Worm (Caenorhabditis elegans) whole organism, L4 larva: ENCODE measurements around the gene pho-1.

Experiments
- D1046.2 ChIP-seq: fragments of 200-800 bp; sonication (Bioruptor generic); IDR thresholded peaks from 2 replicates; pipeline ENCODE4 v1.3.6; 2022; ENCODE audit warnings: missing genetic modification characterization, missing compliant biosample characterization
- F10B5.3 ChIP-seq: sonication (generic microtip); optimal IDR thresholded peaks from 2 replicates; lab custom pipeline; 2016; ENCODE audit warnings: mild to moderate bottlenecking, missing genetic modification characterization, missing compliant biosample characterization
- F26F4.8 ChIP-seq: fragments of 200-800 bp; sonication (Bioruptor generic); conservative IDR thresholded peaks from 2 replicates; pipeline ENCODE4 v1.3.6; 2022; ENCODE audit warnings: missing genetic modification characterization, missing compliant biosample characterization
- F44E2.7 ChIP-seq: fragments of 200-800 bp; sonication (Bioruptor generic); IDR thresholded peaks from 2 replicates; pipeline ENCODE4 v2.1.2; 2022; ENCODE audit warnings: missing genetic modification characterization, missing compliant biosample characterization
- T26A8.4 ChIP-seq: fragments of 200-800 bp; sonication (Bioruptor generic); IDR thresholded peaks from 2 replicates; pipeline ENCODE4 v1.3.6; 2022; ENCODE audit warnings: missing genetic modification characterization, missing compliant biosample characterization
- Y105C5A.15 ChIP-seq: fragments of 200-800 bp; sonication (Bioruptor generic); IDR thresholded peaks from 2 replicates; pipeline ENCODE4 v1.3.6; 2022; ENCODE audit warnings: missing genetic modification characterization, missing compliant biosample characterization
- Y48G9A.11 ChIP-seq: fragments of 200-800 bp; sonication (Bioruptor generic); IDR thresholded peaks from 2 replicates; pipeline ENCODE4 v1.3.6; 2022; ENCODE audit warnings: missing genetic modification reagents, missing genetic modification characterization, missing compliant biosample characterization
- Y75B8A.6 ChIP-seq: fragments of 200-800 bp; sonication (Bioruptor generic); IDR thresholded peaks from 2 replicates; pipeline ENCODE4 v1.3.6; 2022; ENCODE audit warnings: missing genetic modification reagents, missing genetic modification characterization, missing compliant biosample characterization
- ZK337.2 ChIP-seq: fragments of 200-800 bp; sonication (Bioruptor generic); IDR thresholded peaks from 2 replicates; pipeline ENCODE4 v1.3.6; 2022; ENCODE audit warnings: missing genetic modification reagents, missing genetic modification characterization, missing compliant biosample characterization
- aha-1 ChIP-seq: fragments of 150-350 bp; peaks from one replicate; lab custom pipeline; 2014; ENCODE audit warnings: missing biosample characterization, missing genetic modification characterization
- ceh-20 ChIP-seq: fragments of 200-800 bp; sonication (Bioruptor generic); IDR thresholded peaks from 2 replicates; pipeline ENCODE4 v1.3.6; 2022; ENCODE audit warnings: missing genetic modification reagents, missing genetic modification characterization, missing compliant biosample characterization
- ceh-28 ChIP-seq: fragments of 150-350 bp; optimal IDR thresholded peaks from 2 replicates; lab custom pipeline; 2014; ENCODE audit warnings: missing biosample characterization, missing genetic modification reagents, missing genetic modification characterization
- ceh-62 ChIP-seq: sonication (generic microtip); optimal IDR thresholded peaks from 2 replicates; lab custom pipeline; 2017; ENCODE audit warnings: missing biosample characterization, missing genetic modification characterization
- daf-12 ChIP-seq: fragments of 150-350 bp; optimal IDR thresholded peaks from 2 replicates; lab custom pipeline; 2014; ENCODE audit warnings: missing biosample characterization, missing genetic modification reagents, missing genetic modification characterization
- daf-16 ChIP-seq, 3 experiments: sonication (generic microtip); optimal IDR thresholded peaks; 2 replicates each; lab custom pipeline; 2016 to 2017; ENCODE audit warnings: missing genetic modification characterization in 3 of 3, missing genetic modification reagents in 3 of 3, mild to moderate bottlenecking in 2 of 3, missing compliant biosample characterization in 2 of 3, missing biosample characterization in 1 of 3, moderate library complexity in 1 of 3
- daf-19 ChIP-seq: fragments of 200-800 bp; sonication (Bioruptor generic); conservative IDR thresholded peaks from 2 replicates; pipeline ENCODE4 v1.3.6; 2022; ENCODE audit warnings: missing genetic modification characterization, missing compliant biosample characterization
- dve-1 ChIP-seq: sonication (generic microtip); optimal IDR thresholded peaks from 2 replicates; lab custom pipeline; 2017; ENCODE audit warnings: antibody characterized with exemption, mild to moderate bottlenecking, missing genetic modification characterization, missing compliant biosample characterization; ENCODE audit not compliant: insufficient read depth
- egl-43 ChIP-seq: fragments of 200-800 bp; sonication (Bioruptor generic); IDR thresholded peaks from 2 replicates; pipeline ENCODE4 v1.3.6; 2022; ENCODE audit warnings: missing genetic modification reagents, missing genetic modification characterization, missing compliant biosample characterization
- fkh-10 ChIP-seq: fragments of 150-350 bp; optimal IDR thresholded peaks from 2 replicates; lab custom pipeline; 2014; ENCODE audit warnings: missing biosample characterization, missing genetic modification reagents, missing genetic modification characterization
- hif-1 ChIP-seq, 2 experiments: sonication (generic microtip); optimal IDR thresholded peaks; 2 replicates each; lab custom pipeline; 2016 to 2017; ENCODE audit warnings: missing compliant biosample characterization in 2 of 2, missing genetic modification characterization in 2 of 2, missing genetic modification reagents in 2 of 2, missing genotype in 2 of 2, mild to moderate bottlenecking in 1 of 2
- hlh-11 ChIP-seq: fragments of 200-800 bp; sonication (Bioruptor generic); optimal IDR thresholded peaks from 2 replicates; lab custom pipeline; 2018; ENCODE audit warnings: mild to moderate bottlenecking, missing genetic modification characterization, missing compliant biosample characterization
- jun-1 ChIP-seq: fragments of 150-350 bp; optimal IDR thresholded peaks from 2 replicates; lab custom pipeline; 2014; ENCODE audit warnings: missing biosample characterization, missing genetic modification reagents, missing genetic modification characterization
- lim-7 ChIP-seq: fragments of 200-800 bp; sonication (Bioruptor generic); IDR thresholded peaks from 2 replicates; pipeline ENCODE4 v1.3.6; 2022; ENCODE audit warnings: missing genetic modification characterization, missing compliant biosample characterization
- lin-13 ChIP-seq: fragments of 150-350 bp; optimal IDR thresholded peaks from 2 replicates; lab custom pipeline; 2014; ENCODE audit warnings: missing biosample characterization, missing genetic modification reagents, missing genetic modification characterization
- lin-15B ChIP-seq: fragments of 150-350 bp; sonication (generic microtip); optimal IDR thresholded peaks from 3 replicates; lab custom pipeline; 2014; ENCODE audit warnings: missing biosample characterization, missing genetic modification characterization
- lin-29 ChIP-seq: fragments of 200-800 bp; sonication (Bioruptor generic); IDR thresholded peaks from 2 replicates; pipeline ENCODE4 v1.3.6; 2022; ENCODE audit warnings: missing genetic modification reagents, missing genetic modification characterization, missing compliant biosample characterization
- lin-39 ChIP-seq: fragments of 150-350 bp; optimal IDR thresholded peaks from 2 replicates; lab custom pipeline; 2014; ENCODE audit warnings: missing biosample characterization, missing genetic modification reagents, missing genetic modification characterization
- lsy-2 ChIP-seq, 2 experiments: fragments of 150-350 bp in 1 of 2; sonication (generic microtip) in 1 of 2; optimal IDR thresholded peaks; 2 replicates each; lab custom pipeline; 2014 to 2017; ENCODE audit warnings: missing biosample characterization in 2 of 2, missing genetic modification characterization in 2 of 2
- madf-5 ChIP-seq, 2 experiments: fragments of 200-800 bp; sonication (Bioruptor generic); IDR thresholded peaks; 2 replicates each; pipeline ENCODE4 v1.3.6; 2022; ENCODE audit warnings: missing compliant biosample characterization in 2 of 2, missing genetic modification characterization in 2 of 2
- madf-9 ChIP-seq: fragments of 200-800 bp; sonication (Bioruptor generic); conservative IDR thresholded peaks from 2 replicates; pipeline ENCODE4 v1.3.6; 2022; ENCODE audit warnings: missing genetic modification reagents, missing genetic modification characterization, missing compliant biosample characterization
- mdl-1 ChIP-seq, 2 experiments: fragments of 150-350 bp in 1 of 2; sonication (generic microtip) in 1 of 2; optimal IDR thresholded peaks; 2 replicates each; lab custom pipeline; 2014 to 2017; ENCODE audit warnings: missing biosample characterization in 2 of 2, missing genetic modification characterization in 2 of 2
- mep-1 ChIP-seq: fragments of 150-350 bp; sonication (generic microtip); optimal IDR thresholded peaks from 3 replicates; lab custom pipeline; 2014; ENCODE audit warnings: missing biosample characterization, missing genetic modification characterization
- mes-2 ChIP-seq: sonication (generic microtip); optimal IDR thresholded peaks from 2 replicates; lab custom pipeline; 2016; ENCODE audit warnings: missing genotype, mild to moderate bottlenecking, missing genetic modification characterization, missing compliant biosample characterization; ENCODE audit not compliant: poor library complexity, severe bottlenecking
- mxl-2 ChIP-seq: fragments of 200-800 bp; sonication (Bioruptor generic); conservative IDR thresholded peaks from 2 replicates; pipeline ENCODE4 v1.3.6; 2022; ENCODE audit warnings: missing genetic modification reagents, missing genetic modification characterization, missing compliant biosample characterization
- nhr-10 ChIP-seq: fragments of 150-350 bp; optimal IDR thresholded peaks from 2 replicates; lab custom pipeline; 2014; ENCODE audit warnings: missing biosample characterization, missing genetic modification characterization
- nhr-102 ChIP-seq: sonication (generic microtip); optimal IDR thresholded peaks from 2 replicates; lab custom pipeline; 2016; ENCODE audit warnings: mild to moderate bottlenecking, missing genetic modification characterization, moderate library complexity, missing compliant biosample characterization
- nhr-11 ChIP-seq: fragments of 150-350 bp; optimal IDR thresholded peaks from 2 replicates; lab custom pipeline; 2014; ENCODE audit warnings: missing biosample characterization, missing genetic modification characterization
- nhr-25 ChIP-seq: sonication (generic microtip); optimal IDR thresholded peaks from 2 replicates; lab custom pipeline; 2017; ENCODE audit warnings: missing genetic modification characterization, mild to moderate bottlenecking, missing compliant biosample characterization, antibody characterized with exemption, moderate library complexity, borderline replicate concordance; ENCODE audit not compliant: insufficient read depth
- nhr-28 ChIP-seq: fragments of 150-350 bp; optimal IDR thresholded peaks from 2 replicates; lab custom pipeline; 2014; ENCODE audit warnings: missing biosample characterization, missing genetic modification characterization
- nhr-41 ChIP-seq: fragments of 200-800 bp; sonication (Bioruptor generic); IDR thresholded peaks from 2 replicates; pipeline ENCODE4 v1.3.6; 2022; ENCODE audit warnings: missing genetic modification reagents, missing genetic modification characterization, missing compliant biosample characterization
- nhr-6 ChIP-seq: fragments of 150-350 bp; optimal IDR thresholded peaks from 2 replicates; lab custom pipeline; 2014; ENCODE audit warnings: missing biosample characterization, missing genetic modification characterization
- nhr-76 ChIP-seq: fragments of 150-350 bp; optimal IDR thresholded peaks from 2 replicates; lab custom pipeline; 2014; ENCODE audit warnings: missing biosample characterization, missing genetic modification characterization
- pha-4 ChIP-seq, 2 experiments: fragments of 150-350 bp in 1 of 2; fragments of 200-800 bp in 1 of 2; sonication (Bioruptor generic) in 1 of 2; IDR thresholded peaks in 1 of 2; optimal IDR thresholded peaks in 1 of 2; 2 replicates each; pipeline versions ENCODE4 v1.3.6 to Lab custom; 2014 to 2022; ENCODE audit warnings: missing genetic modification characterization in 2 of 2, missing genetic modification reagents in 2 of 2, missing biosample characterization in 1 of 2, missing compliant biosample characterization in 1 of 2
- php-3 ChIP-seq: fragments of 200-800 bp; sonication (Bioruptor generic); IDR thresholded peaks from 2 replicates; pipeline ENCODE4 v1.3.6; 2022; ENCODE audit warnings: missing genetic modification reagents, missing genetic modification characterization, missing compliant biosample characterization
- pqm-1 ChIP-seq: sonication (generic microtip); optimal IDR thresholded peaks from 2 replicates; lab custom pipeline; 2017; ENCODE audit warnings: missing biosample characterization, missing genetic modification characterization
- sdz-12 ChIP-seq: fragments of 200-800 bp; sonication (Bioruptor generic); optimal IDR thresholded peaks from 2 replicates; lab custom pipeline; 2018; ENCODE audit warnings: mild to moderate bottlenecking, missing genetic modification characterization, missing compliant biosample characterization
- skn-1 ChIP-seq: fragments of 150-350 bp; optimal IDR thresholded peaks from 2 replicates; lab custom pipeline; 2014; ENCODE audit warnings: missing biosample characterization, missing genetic modification characterization
- snpc-4 ChIP-seq: fragments of 150-350 bp; optimal IDR thresholded peaks from 2 replicates; lab custom pipeline; 2014; ENCODE audit warnings: missing biosample characterization, missing genetic modification characterization
- spr-1 ChIP-seq: sonication (generic microtip); optimal IDR thresholded peaks from 2 replicates; lab custom pipeline; 2016; ENCODE audit warnings: mild to moderate bottlenecking, missing genetic modification characterization, missing compliant biosample characterization
- unc-39 ChIP-seq: sonication (generic microtip); optimal IDR thresholded peaks from 2 replicates; lab custom pipeline; 2017; ENCODE audit warnings: missing biosample characterization, missing genetic modification characterization
- zfp-3 ChIP-seq: fragments of 200-800 bp; sonication (Bioruptor generic); conservative IDR thresholded peaks from 2 replicates; pipeline ENCODE4 v1.3.6; 2022; ENCODE audit warnings: missing genetic modification reagents, missing genetic modification characterization, missing compliant biosample characterization

The pho-1 gene

DNA sequence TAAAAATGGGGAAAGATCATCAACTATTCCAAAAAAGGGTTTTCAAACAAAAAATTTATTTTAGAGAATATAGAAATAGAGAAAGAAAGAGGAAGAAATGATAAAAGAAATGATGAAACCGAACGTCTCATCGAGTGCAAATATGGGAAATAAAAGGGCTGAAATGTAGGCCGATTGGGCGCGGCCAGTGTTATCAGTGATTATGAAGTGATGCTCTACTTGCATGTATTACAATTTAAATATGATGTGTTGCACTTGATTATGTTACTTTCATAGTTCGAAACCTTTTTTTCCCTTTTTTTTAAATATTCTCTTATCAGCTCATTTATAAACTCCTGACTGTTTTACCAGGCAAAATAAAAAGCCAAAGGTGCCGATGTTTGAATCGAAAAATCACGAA, 43.9 kb downstream of the pho-1 start:
- TF ChIP-seq sdz-12 (GFP tag; lab: Kevin White, UChicago), result no peak
- TF ChIP-seq lin-29, result no peak
- TF ChIP-seq unc-39 (tag; lab: Kevin White, UChicago), result no peak
- no peak for TF ChIP-seq D1046.2 (GFP tag; lab: Robert Waterston, UW)
- no peak for TF ChIP-seq Y75B8A.6
- no peak for TF ChIP-seq F26F4.8
- no peak for TF ChIP-seq lin-15B (tag; lab: Kevin White, UChicago)
- no peak for TF ChIP-seq daf-19 (GFP tag; lab: Robert Waterston, UW)
- TF ChIP-seq nhr-76 (tag; lab: Kevin White, UChicago), result no peak
- TF ChIP-seq fkh-10 (GFP tag; lab: Kevin White, UChicago), result no peak
- TF ChIP-seq nhr-28 (tag; lab: Kevin White, UChicago), result peak; percentile 81
- peak; percentile 98 for TF ChIP-seq pqm-1
- no peak for TF ChIP-seq lin-39
- TF ChIP-seq daf-16 (GFP tag; optimal IDR thresholded peaks at IDR 0.05; lab: Kevin White, UChicago), result no peak
- TF ChIP-seq daf-16 (tag; optimal IDR thresholded peaks at IDR 0.05; lab: Kevin White, UChicago), result peak; percentile 69
- peak; percentile 47; the same call in 1 of the 2 replicates for TF ChIP-seq php-3 (GFP tag; lab: Robert Waterston, UW)
- TF ChIP-seq pha-4 (GFP tag; IDR thresholded peaks at IDR 0.05; lab: Robert Waterston, UW), result no peak
- TF ChIP-seq pha-4 (tag; optimal IDR thresholded peaks at IDR 0.05; lab: Kevin White, UChicago), result no peak
- TF ChIP-seq ceh-28, result no peak
- no peak for TF ChIP-seq madf-9 (GFP tag; lab: Robert Waterston, UW)
- TF ChIP-seq mep-1 (tag; lab: Kevin White, UChicago), result no peak
- no peak for TF ChIP-seq ZK337.2 (GFP tag; lab: Robert Waterston, UW)
- TF ChIP-seq aha-1, result peak; percentile 40
- TF ChIP-seq nhr-11 (tag; lab: Kevin White, UChicago), result no peak
- TF ChIP-seq ceh-20, result no peak
- no peak for TF ChIP-seq Y105C5A.15
- TF ChIP-seq skn-1 (tag; lab: Kevin White, UChicago), result no peak
- no peak for TF ChIP-seq F44E2.7 (GFP tag; lab: Robert Waterston, UW)
- TF ChIP-seq nhr-41 (GFP tag; lab: Robert Waterston, UW), result no peak
- no peak for TF ChIP-seq nhr-6 (tag; lab: Kevin White, UChicago)
- TF ChIP-seq nhr-10 (tag; lab: Kevin White, UChicago), result no peak
- TF ChIP-seq hlh-11, result peak; percentile 67
- TF ChIP-seq nhr-25, result no peak
- TF ChIP-seq mes-2 (tag; lab: Kevin White, UChicago), result no peak
- TF ChIP-seq snpc-4, result no peak
- no peak for TF ChIP-seq lsy-2 (tag; optimal IDR thresholded peaks at IDR 0.05; lab: Kevin White, UChicago)
- TF ChIP-seq lim-7 (GFP tag; lab: Robert Waterston, UW), result no peak
- no peak for TF ChIP-seq madf-5 (GFP tag; IDR thresholded peaks at IDR 0.05; lab: Robert Waterston, UW)
- TF ChIP-seq nhr-102 (tag; lab: Kevin White, UChicago), result no peak
- TF ChIP-seq Y48G9A.11 (GFP tag; lab: Robert Waterston, UW), result no peak
- TF ChIP-seq F10B5.3, result no peak
- TF ChIP-seq mxl-2 (GFP tag; lab: Robert Waterston, UW), result no peak
- no peak for TF ChIP-seq spr-1 (tag; lab: Kevin White, UChicago)
- TF ChIP-seq mdl-1 (tag; optimal IDR thresholded peaks at IDR 0.05; lab: Kevin White, UChicago), result no peak
- TF ChIP-seq T26A8.4 (GFP tag; lab: Robert Waterston, UW), result no peak
- TF ChIP-seq jun-1 (tag; lab: Kevin White, UChicago), result peak; percentile 18
- no peak for TF ChIP-seq zfp-3 (GFP tag; lab: Robert Waterston, UW)
- TF ChIP-seq egl-43, result no peak
- TF ChIP-seq lin-13 (GFP tag; lab: Kevin White, UChicago), result no peak
- no peak for TF ChIP-seq hif-1 (tag; optimal IDR thresholded peaks at IDR 0.05; lab: Kevin White, UChicago)
- TF ChIP-seq dve-1 (tag; lab: Kevin White, UChicago), result peak; percentile 74
- TF ChIP-seq daf-12 (tag; lab: Kevin White, UChicago), result no peak
- TF ChIP-seq ceh-62 (tag; lab: Kevin White, UChicago), result no peak
